Worm (Caenorhabditis elegans) whole organism, young adult: ENCODE data around the gene eef-1B.2.

Source experiments
- C06A6.2 ChIP-seq: fragments of 200-800 bp; sonication (Bioruptor generic); conservative IDR thresholded peaks from 2 replicates; pipeline ENCODE4 v1.3.6; 2022; ENCODE audit warnings: missing genetic modification characterization, missing compliant biosample characterization
- D2030.7 ChIP-seq: fragments of 200-800 bp; sonication (Bioruptor generic); IDR thresholded peaks from 2 replicates; pipeline ENCODE4 v1.3.6; 2022; ENCODE audit warnings: missing genetic modification reagents, missing genetic modification characterization, missing compliant biosample characterization
- F33H1.4 ChIP-seq: fragments of 200-800 bp; sonication (Bioruptor generic); IDR thresholded peaks from 2 replicates; pipeline ENCODE4 v1.3.6; 2022; ENCODE audit warnings: missing genetic modification reagents, missing genetic modification characterization, missing compliant biosample characterization
- F39B2.1 ChIP-seq: fragments of 200-800 bp; sonication (Bioruptor generic); IDR thresholded peaks from 2 replicates; pipeline ENCODE4 v1.3.6; 2022; ENCODE audit warnings: missing genetic modification reagents, missing genetic modification characterization, missing compliant biosample characterization
- F55B11.4 ChIP-seq: sonication (generic microtip); optimal IDR thresholded peaks from 2 replicates; lab custom pipeline; 2016; ENCODE audit warnings: missing compliant biosample characterization, missing genetic modification characterization, borderline replicate concordance; ENCODE audit not compliant: insufficient read depth
- K11D2.4 ChIP-seq: fragments of 200-800 bp; sonication (Bioruptor generic); IDR thresholded peaks from 2 replicates; pipeline ENCODE4 v1.3.6; 2022; ENCODE audit warnings: missing genetic modification reagents, missing genetic modification characterization, missing compliant biosample characterization
- K12H6.12 ChIP-seq: fragments of 200-800 bp; sonication (Bioruptor generic); optimal IDR thresholded peaks from 2 replicates; lab custom pipeline; 2018; ENCODE audit warnings: mild to moderate bottlenecking, missing genetic modification characterization, missing compliant biosample characterization
- Y53F4B.3 ChIP-seq: fragments of 200-800 bp; sonication (Bioruptor generic); IDR thresholded peaks from 2 replicates; pipeline ENCODE4 v1.3.6; 2022; ENCODE audit warnings: missing genetic modification reagents, missing genetic modification characterization, missing compliant biosample characterization
- ama-1 ChIP-seq, 3 experiments: fragments of 150-350 bp in 1 of 3; sonication (generic microtip) in 2 of 3; optimal IDR thresholded peaks; 2 replicates each; lab custom pipeline; 2014 to 2018; ENCODE audit warnings: missing biosample characterization in 2 of 3, missing genetic modification characterization in 2 of 3, missing genetic modification reagents in 2 of 3
- aptf-2 ChIP-seq: fragments of 200-800 bp; sonication (Bioruptor generic); conservative IDR thresholded peaks from 2 replicates; pipeline ENCODE4 v1.3.6; 2022; ENCODE audit warnings: missing genetic modification reagents, missing genetic modification characterization, missing compliant biosample characterization
- attf-5 ChIP-seq: fragments of 200-800 bp; sonication (Bioruptor generic); optimal IDR thresholded peaks from 2 replicates; lab custom pipeline; 2018; ENCODE audit warnings: mild to moderate bottlenecking, missing genetic modification characterization, missing compliant biosample characterization
- attf-6 ChIP-seq: fragments of 200-800 bp; sonication (Bioruptor generic); IDR thresholded peaks from 2 replicates; pipeline ENCODE4 v1.3.6; 2022; ENCODE audit warnings: missing genetic modification reagents, missing genetic modification characterization, missing compliant biosample characterization
- bed-2 ChIP-seq: fragments of 200-800 bp; sonication (Bioruptor generic); IDR thresholded peaks from 2 replicates; pipeline ENCODE4 v1.3.6; 2022; ENCODE audit warnings: missing genetic modification reagents, missing genetic modification characterization, missing compliant biosample characterization
- ccch-3 ChIP-seq: fragments of 200-800 bp; sonication (Bioruptor generic); optimal IDR thresholded peaks from 2 replicates; lab custom pipeline; 2018; ENCODE audit warnings: mild to moderate bottlenecking, missing genetic modification characterization, missing compliant biosample characterization
- ceh-100 ChIP-seq: fragments of 200-800 bp; sonication (Bioruptor generic); IDR thresholded peaks from 2 replicates; pipeline ENCODE4 v1.3.6; 2022; ENCODE audit warnings: missing genetic modification reagents, missing genetic modification characterization, missing compliant biosample characterization
- ceh-40 ChIP-seq: fragments of 200-800 bp; sonication (Bioruptor generic); IDR thresholded peaks from 2 replicates; pipeline ENCODE4 v1.3.6; 2022; ENCODE audit warnings: missing genetic modification characterization, missing compliant biosample characterization
- ceh-58 ChIP-seq: fragments of 200-800 bp; sonication (Bioruptor generic); IDR thresholded peaks from 2 replicates; pipeline ENCODE4 v1.3.6; 2022; ENCODE audit warnings: missing genetic modification characterization, missing compliant biosample characterization
- ceh-79 ChIP-seq: sonication (generic microtip); optimal IDR thresholded peaks from 2 replicates; lab custom pipeline; 2017; ENCODE audit warnings: mild to moderate bottlenecking, missing genetic modification characterization, missing compliant biosample characterization
- ceh-91 ChIP-seq: fragments of 200-800 bp; sonication (Bioruptor generic); IDR thresholded peaks from 2 replicates; pipeline ENCODE4 v1.3.6; 2022; ENCODE audit warnings: missing genetic modification reagents, missing genetic modification characterization, missing compliant biosample characterization
- dox-1 ChIP-seq: fragments of 200-800 bp; sonication (Bioruptor generic); IDR thresholded peaks from 2 replicates; pipeline ENCODE4 v1.3.6; 2022; ENCODE audit warnings: missing genetic modification reagents, missing genetic modification characterization, missing compliant biosample characterization
- dpff-1 ChIP-seq: sonication (generic microtip); optimal IDR thresholded peaks from 2 replicates; lab custom pipeline; 2017; ENCODE audit warnings: mild to moderate bottlenecking, missing genetic modification characterization, missing compliant biosample characterization
- egrh-3 ChIP-seq: fragments of 200-800 bp; sonication (Bioruptor generic); IDR thresholded peaks from 2 replicates; pipeline ENCODE4 v1.3.6; 2022; ENCODE audit warnings: missing genetic modification reagents, missing genetic modification characterization, missing compliant biosample characterization
- hlh-26 ChIP-seq: fragments of 200-800 bp; sonication (Bioruptor generic); conservative IDR thresholded peaks from 2 replicates; pipeline ENCODE4 v1.3.6; 2022; ENCODE audit warnings: missing genetic modification reagents, missing genetic modification characterization, missing compliant biosample characterization
- hmg-1.2 ChIP-seq: fragments of 200-800 bp; sonication (Bioruptor generic); IDR thresholded peaks from 2 replicates; pipeline ENCODE4 v1.3.6; 2022; ENCODE audit warnings: missing genetic modification reagents, missing genetic modification characterization, missing compliant biosample characterization
- let-607 ChIP-seq, 2 experiments: fragments of 200-800 bp in 1 of 2; sonication (Bioruptor generic) in 1 of 2; sonication (generic microtip) in 1 of 2; optimal IDR thresholded peaks; 2 replicates each; lab custom pipeline; 2016 to 2018; ENCODE audit warnings: mild to moderate bottlenecking in 2 of 2, missing compliant biosample characterization in 2 of 2, missing genetic modification characterization in 2 of 2, moderate library complexity in 2 of 2, missing genotype in 1 of 2
- lsl-1 ChIP-seq: fragments of 200-800 bp; sonication (Bioruptor generic); optimal IDR thresholded peaks from 2 replicates; lab custom pipeline; 2018; ENCODE audit warnings: mild to moderate bottlenecking, missing genetic modification characterization, moderate library complexity, missing compliant biosample characterization
- madf-10 ChIP-seq: sonication (generic microtip); optimal IDR thresholded peaks from 2 replicates; lab custom pipeline; 2016; ENCODE audit warnings: mild to moderate bottlenecking, missing genetic modification characterization, missing compliant biosample characterization
- mel-28 ChIP-seq: sonication (generic microtip); optimal IDR thresholded peaks from 2 replicates; lab custom pipeline; 2016; ENCODE audit warnings: borderline replicate concordance, mild to moderate bottlenecking, missing genetic modification characterization, missing compliant biosample characterization
- nfya-2 ChIP-seq: fragments of 200-800 bp; sonication (Bioruptor generic); IDR thresholded peaks from 2 replicates; pipeline ENCODE4 v1.3.6; 2022; ENCODE audit warnings: missing genetic modification reagents, missing genetic modification characterization, missing compliant biosample characterization
- nfyb-1 ChIP-seq: fragments of 200-800 bp; sonication (Bioruptor generic); IDR thresholded peaks from 2 replicates; pipeline ENCODE4 v1.3.6; 2022; ENCODE audit warnings: missing genetic modification reagents, missing genetic modification characterization, missing compliant biosample characterization
- nhr-27 ChIP-seq: fragments of 200-800 bp; sonication (Bioruptor generic); optimal IDR thresholded peaks from 2 replicates; lab custom pipeline; 2018; ENCODE audit warnings: mild to moderate bottlenecking, missing genetic modification characterization, moderate library complexity, missing compliant biosample characterization
- nhr-90 ChIP-seq: sonication (generic microtip); optimal IDR thresholded peaks from 2 replicates; lab custom pipeline; 2016; ENCODE audit warnings: missing genotype, mild to moderate bottlenecking, missing genetic modification characterization, missing compliant biosample characterization
- pha-4 ChIP-seq: fragments of 150-350 bp; sonication (generic microtip); optimal IDR thresholded peaks from 2 replicates; lab custom pipeline; 2014; ENCODE audit warnings: missing biosample characterization, missing genetic modification reagents, missing genetic modification characterization
- rec-8 ChIP-seq, 2 experiments: sonication (generic microtip); optimal IDR thresholded peaks; 2 replicates each; lab custom pipeline; 2016; ENCODE audit warnings: mild to moderate bottlenecking in 2 of 2, missing genetic modification characterization in 2 of 2, missing genetic modification reagents in 2 of 2, missing genotype in 2 of 2, missing biosample characterization in 1 of 2, missing compliant biosample characterization in 1 of 2, moderate library complexity in 1 of 2
- sdz-38 ChIP-seq: sonication (generic microtip); optimal IDR thresholded peaks from 2 replicates; lab custom pipeline; 2016; ENCODE audit warnings: missing genotype, missing genetic modification characterization, missing compliant biosample characterization
- snpc-1.1 ChIP-seq: sonication (generic microtip); optimal IDR thresholded peaks from 2 replicates; lab custom pipeline; 2017; ENCODE audit warnings: missing genetic modification characterization, mild to moderate bottlenecking, missing compliant biosample characterization, antibody characterized with exemption, moderate library complexity, missing genotype, missing genetic modification reagents; ENCODE audit not compliant: insufficient read depth
- snpc-4 ChIP-seq, 5 experiments: fragments of 150-350 bp in 1 of 5; sonication (generic microtip) in 4 of 5; optimal IDR thresholded peaks; 2 replicates each; lab custom pipeline; 2014 to 2018; ENCODE audit warnings: missing genetic modification characterization in 5 of 5, missing biosample characterization in 3 of 5, antibody characterized with exemption in 2 of 5, mild to moderate bottlenecking in 2 of 5, missing compliant biosample characterization in 2 of 5, missing genotype in 2 of 5, moderate library complexity in 2 of 5, missing genetic modification reagents in 1 of 5
- somi-1 ChIP-seq: fragments of 200-800 bp; sonication (Bioruptor generic); optimal IDR thresholded peaks from 2 replicates; lab custom pipeline; 2018; ENCODE audit warnings: mild to moderate bottlenecking, missing genetic modification characterization, missing compliant biosample characterization
- sptf-2 ChIP-seq: fragments of 200-800 bp; sonication (Bioruptor generic); optimal IDR thresholded peaks from 2 replicates; lab custom pipeline; 2018; ENCODE audit warnings: mild to moderate bottlenecking, missing genetic modification characterization, missing compliant biosample characterization
- unc-130 ChIP-seq: sonication (generic microtip); optimal IDR thresholded peaks from 2 replicates; lab custom pipeline; 2016; ENCODE audit warnings: missing genetic modification reagents, missing genetic modification characterization, missing compliant biosample characterization
- zfh-2 ChIP-seq: fragments of 200-800 bp; sonication (Bioruptor generic); conservative IDR thresholded peaks from 2 replicates; pipeline ENCODE4 v1.3.6; 2022; ENCODE audit warnings: missing genetic modification reagents, missing genetic modification characterization, missing compliant biosample characterization
- ztf-25 ChIP-seq: fragments of 200-800 bp; sonication (Bioruptor generic); IDR thresholded peaks from 2 replicates; pipeline ENCODE4 v1.3.6; 2022; ENCODE audit warnings: missing genetic modification reagents, missing genetic modification characterization, missing compliant biosample characterization
- ztf-28 ChIP-seq: fragments of 200-800 bp; sonication (Bioruptor generic); IDR thresholded peaks from 2 replicates; pipeline ENCODE4 v1.3.6; 2022; ENCODE audit warnings: missing genetic modification reagents, missing genetic modification characterization, missing compliant biosample characterization

Gene eef-1B.2

ce11 chrIV:15042159-15042936 lies 5.2 kb downstream of the eef-1B.2 start (continued):
- TF ChIP-seq D2030.7 (GFP tag; lab: Robert Waterston, UW), result peak; percentile 59; the same call in 1 of the 2 replicates
- no peak for TF ChIP-seq ztf-25
- TF ChIP-seq zfh-2 (GFP tag; lab: Robert Waterston, UW), result peak; percentile 68
- TF ChIP-seq F55B11.4 (tag; lab: Kevin White, UChicago), result no peak
- TF ChIP-seq hlh-26, result 0 out of 2 replicates have a peak, but pooled peaks have one; percentile 30
- TF ChIP-seq nfya-2, result no peak
- TF ChIP-seq bed-2 (GFP tag; lab: Robert Waterston, UW), result no peak
- no peak for TF ChIP-seq K11D2.4 (GFP tag; lab: Robert Waterston, UW)
- TF ChIP-seq sdz-38 (tag; lab: Kevin White, UChicago), result no peak
- peak; percentile 72 for TF ChIP-seq nfyb-1 (GFP tag; lab: Robert Waterston, UW)
- 0 out of 2 replicates have a peak, but pooled peaks have one; percentile 44 for TF ChIP-seq ceh-58 (GFP tag; lab: Robert Waterston, UW)
- TF ChIP-seq aptf-2 (GFP tag; lab: Robert Waterston, UW), result no peak
- TF ChIP-seq attf-5 (GFP tag; lab: Kevin White, UChicago), result no peak
- TF ChIP-seq mel-28 (tag; lab: Kevin White, UChicago), result no peak
- TF ChIP-seq ceh-40 (GFP tag; lab: Robert Waterston, UW), result no peak
- TF ChIP-seq ama-1 (optimal IDR thresholded peaks at IDR 0.05; lab: Kevin White, UChicago), result no peak
- TF ChIP-seq ama-1 (GFP tag; optimal IDR thresholded peaks at IDR 0.05; lab: Kevin White, UChicago), result peak in 1 of 2 experiments; percentile 45
- TF ChIP-seq F33H1.4, result peak; percentile 49
- TF ChIP-seq snpc-1.1 (tag; lab: Kevin White, UChicago), result no peak
- no peak for TF ChIP-seq somi-1 (GFP tag; lab: Kevin White, UChicago)
- TF ChIP-seq snpc-4 (GFP tag; optimal IDR thresholded peaks at IDR 0.05; lab: Kevin White, UChicago), result peak; percentile 68
- TF ChIP-seq snpc-4 (tag; optimal IDR thresholded peaks at IDR 0.05; lab: Kevin White, UChicago), result peak in 3 of 4 experiments; percentile 58 to 91 (median 80)
- peak; percentile 92 for TF ChIP-seq attf-6 (GFP tag; lab: Robert Waterston, UW)
- TF ChIP-seq hmg-1.2 (GFP tag; lab: Robert Waterston, UW), result peak; percentile 41
- TF ChIP-seq ztf-28 (GFP tag; lab: Robert Waterston, UW), result 0 out of 2 replicates have a peak, but pooled peaks have one; percentile 69
- TF ChIP-seq ccch-3, result no peak
- TF ChIP-seq dox-1 (GFP tag; lab: Robert Waterston, UW), result peak; percentile 63
- TF ChIP-seq pha-4 (tag; lab: Kevin White, UChicago), result no peak
- no peak for TF ChIP-seq K12H6.12 (tag; lab: Kevin White, UChicago)
- peak; percentile 20; the same call in 1 of the 2 replicates for TF ChIP-seq egrh-3 (GFP tag; lab: Robert Waterston, UW)
- TF ChIP-seq dpff-1 (tag; lab: Kevin White, UChicago), result no peak
- TF ChIP-seq F39B2.1 (GFP tag; lab: Robert Waterston, UW), result no peak
- TF ChIP-seq unc-130 (GFP tag; lab: Kevin White, UChicago), result no peak
- no peak for TF ChIP-seq nhr-27 (tag; lab: Kevin White, UChicago)
- TF ChIP-seq Y53F4B.3 (GFP tag; lab: Robert Waterston, UW), result 0 out of 2 replicates have a peak, but pooled peaks have one; percentile 33
- TF ChIP-seq rec-8 (tag; optimal IDR thresholded peaks at IDR 0.05; lab: Kevin White, UChicago), result no peak

- TF ChIP-seq sptf-2 (GFP tag; lab: Kevin White, UChicago) (no peak), F55B11.4 (tag; lab: Kevin White, UChicago) (no peak), nhr-90 (tag; lab: Kevin White, UChicago) (no peak), ccch-3 (no peak), snpc-4 (GFP tag; optimal IDR thresholded peaks at IDR 0.05; lab: Kevin White, UChicago) (no peak), snpc-4 (tag; optimal IDR thresholded peaks at IDR 0.05; lab: Kevin White, UChicago) (peak in 1 of 4 experiments; percentile 37), lsl-1 (GFP tag; lab: Kevin White, UChicago) (no peak), let-607 (tag; optimal IDR thresholded peaks at IDR 0.05; lab: Kevin White, UChicago) (no peak), madf-10 (tag; lab: Kevin White, UChicago) (no peak), nfyb-1 (GFP tag; lab: Robert Waterston, UW) (no peak), ceh-91 (GFP tag; lab: Robert Waterston, UW) (no peak), ama-1 (optimal IDR thresholded peaks at IDR 0.05; lab: Kevin White, UChicago) (no peak), ama-1 (GFP tag; optimal IDR thresholded peaks at IDR 0.05; lab: Kevin White, UChicago) (no peak), ceh-79 (no peak), ceh-100 (GFP tag; lab: Robert Waterston, UW) (no peak), C06A6.2 (GFP tag; lab: Robert Waterston, UW) (no peak), egrh-3 (GFP tag; lab: Robert Waterston, UW) (peak; percentile 45; the same call in 1 of the 2 replicates), ceh-58 (GFP tag; lab: Robert Waterston, UW) (no peak)
Observed at ce11 chrIV:15046162-15046561, 9.0 kb downstream of the eef-1B.2 start.
